Worm (Caenorhabditis elegans): Measurements from ENCODE around the gene gars-1.

- no peak for TF ChIP-seq nhr-237 (tag; optimal IDR thresholded peaks at IDR 0.05)
- no peak for TF ChIP-seq nhr-12 (tag; optimal IDR thresholded peaks at IDR 0.05)
- no peak for TF ChIP-seq ztf-4 (tag; optimal IDR thresholded peaks at IDR 0.05)
- no peak for TF ChIP-seq mdl-1 (tag; optimal IDR thresholded peaks at IDR 0.05)
- no peak for TF ChIP-seq tbx-2 (tag; optimal IDR thresholded peaks at IDR 0.05)
Observed at ce11 chrIII:5195690-5196089, 32.3 kb upstream of the gars-1 start, which contains the start of gene moc-6.
